Fruit fly (Drosophila melanogaster) whole organism, adult: Measurements from ENCODE around the gene CG34138.

Experiments used
- CG12768 ChIP-seq: fragments of 200-800 bp; sonication (Bioruptor generic); optimal IDR thresholded peaks from 2 replicates; lab custom pipeline; 2017; ENCODE audit warnings: missing biosample characterization, missing genetic modification characterization, mild to moderate bottlenecking, moderate library complexity, missing genetic modification reagents
- CG33017 ChIP-seq: fragments of 200-800 bp; sonication (Bioruptor generic); optimal IDR thresholded peaks from 2 replicates; lab custom pipeline; 2018; ENCODE audit warnings: missing biosample characterization, mild to moderate bottlenecking, missing genetic modification characterization, moderate library complexity
- CG5204 ChIP-seq: fragments of 200-800 bp; sonication (Bioruptor generic); optimal IDR thresholded peaks from 2 replicates; lab custom pipeline; 2016; ENCODE audit warnings: missing biosample characterization, missing genetic modification characterization
- CG7101 ChIP-seq: fragments of 200-800 bp; sonication (Bioruptor generic); optimal IDR thresholded peaks from 2 replicates; lab custom pipeline; 2018; ENCODE audit warnings: missing biosample characterization, mild to moderate bottlenecking, missing genetic modification characterization, moderate library complexity
- Clk ChIP-seq: fragments of 200-800 bp; sonication (Bioruptor generic); optimal IDR thresholded peaks from 2 replicates; lab custom pipeline; 2017; ENCODE audit warnings: missing biosample characterization, missing genetic modification characterization
- Hr96 ChIP-seq: fragments of 200-800 bp; sonication (Bioruptor generic); optimal IDR thresholded peaks from 2 replicates; lab custom pipeline; 2016; ENCODE audit warnings: missing biosample characterization, missing genetic modification characterization
- bab1 ChIP-seq: fragments of 200-800 bp; sonication (Bioruptor generic); optimal IDR thresholded peaks from 3 replicates; lab custom pipeline; 2019; ENCODE audit warnings: missing biosample characterization, mild to moderate bottlenecking, missing genetic modification characterization, moderate library complexity
- cic ChIP-seq: fragments of 200-800 bp; sonication (Bioruptor generic); optimal IDR thresholded peaks from 2 replicates; lab custom pipeline; 2017; ENCODE audit warnings: missing biosample characterization, mild to moderate bottlenecking, missing genetic modification characterization, moderate library complexity
- cnc ChIP-seq, 2 experiments: fragments of >200 bp; optimal IDR thresholded peaks; 2 replicates each; lab custom pipeline; 2017
- pad ChIP-seq: fragments of 200-800 bp; sonication (Bioruptor generic); optimal IDR thresholded peaks from 3 replicates; lab custom pipeline; 2017; ENCODE audit warnings: missing biosample characterization, missing genetic modification characterization, mild to moderate bottlenecking, moderate library complexity, missing genetic modification reagents
- toe ChIP-seq: fragments of 200-800 bp; sonication (Bioruptor generic); optimal IDR thresholded peaks from 2 replicates; lab custom pipeline; 2016; ENCODE audit warnings: missing biosample characterization, missing genetic modification characterization

dm6 chr3R:19634649-19635048 lies at the start of gene CG34138:
- no peak for TF ChIP-seq cnc (optimal IDR thresholded peaks at IDR 0.05; lab: Kevin White, UChicago)
- TF ChIP-seq CG7101 (tag; lab: Kevin White, UChicago): no peak
- no peak for TF ChIP-seq cic (GFP tag; lab: Kevin White, UChicago)
- TF ChIP-seq CG5204 (GFP tag; lab: Kevin White, UChicago): no peak
- TF ChIP-seq toe (GFP tag; lab: Kevin White, UChicago): no peak
- no peak for TF ChIP-seq bab1
- TF ChIP-seq CG33017: no peak
- TF ChIP-seq Hr96 (GFP tag; lab: Kevin White, UChicago): no peak
- no peak for TF ChIP-seq pad
- no peak for TF ChIP-seq CG12768 (GFP tag; lab: Kevin White, UChicago)
- no peak for TF ChIP-seq Clk (GFP tag; lab: Kevin White, UChicago)
